Fruit fly (Drosophila melanogaster) whole organism, embryonic: Measurements from ENCODE around the gene CG43954.

Source experiments
- Ada2b ChIP-seq: fragments of 200-800 bp; sonication (Bioruptor generic); IDR thresholded peaks from 2 replicates; pipeline ENCODE4 v1.3.6; 2022; ENCODE audit warnings: missing biosample characterization, missing genetic modification characterization
- Bgb ChIP-seq: fragments of 200-800 bp; sonication (Bioruptor generic); IDR thresholded peaks from 2 replicates; pipeline ENCODE4 v1.3.6; 2022; ENCODE audit warnings: missing biosample characterization, missing genetic modification characterization; ENCODE audit not compliant: partially characterized antibody
- CG10979 ChIP-seq: fragments of 200-800 bp; sonication (Bioruptor generic); optimal IDR thresholded peaks from 2 replicates; lab custom pipeline; 2018; ENCODE audit warnings: missing biosample characterization, mild to moderate bottlenecking, missing genetic modification characterization, moderate library complexity
- CG11695 ChIP-seq: fragments of 200-800 bp; sonication (Bioruptor generic); IDR thresholded peaks from 3 replicates; pipeline ENCODE4 v1.3.6; 2022; ENCODE audit warnings: missing biosample characterization, missing genetic modification characterization
- CG13894 ChIP-seq: fragments of 200-800 bp; sonication (Bioruptor generic); optimal IDR thresholded peaks from 3 replicates; lab custom pipeline; 2018; ENCODE audit warnings: missing biosample characterization, mild to moderate bottlenecking, missing genetic modification characterization, moderate library complexity
- CG17186 ChIP-seq: fragments of 200-800 bp; sonication (Bioruptor generic); optimal IDR thresholded peaks from 3 replicates; lab custom pipeline; 2017; ENCODE audit warnings: missing biosample characterization, missing genetic modification reagents, missing genetic modification characterization
- CG17359 ChIP-seq: fragments of 200-800 bp; sonication (Bioruptor generic); optimal IDR thresholded peaks from 3 replicates; lab custom pipeline; 2018; ENCODE audit warnings: missing biosample characterization, mild to moderate bottlenecking, missing genetic modification characterization, moderate library complexity
- CG18011 ChIP-seq: fragments of 200-800 bp; sonication (Bioruptor generic); optimal IDR thresholded peaks from 2 replicates; lab custom pipeline; 2017; ENCODE audit warnings: missing biosample characterization, missing genetic modification characterization, mild to moderate bottlenecking, moderate library complexity, missing genotype
- CG30403 ChIP-seq: fragments of 200-800 bp; sonication (Bioruptor generic); optimal IDR thresholded peaks from 3 replicates; lab custom pipeline; 2016; ENCODE audit warnings: missing biosample characterization, missing genetic modification characterization
- CG3726 ChIP-seq: fragments of 200-800 bp; sonication (Bioruptor generic); IDR thresholded peaks from 3 replicates; pipeline ENCODE4, ENCODE4 v1.3.6; 2022; ENCODE audit warnings: missing biosample characterization, missing genetic modification characterization
- CG4730 ChIP-seq: fragments of 200-800 bp; sonication (Bioruptor generic); IDR thresholded peaks from 2 replicates; pipeline ENCODE4 v1.3.6; 2022; ENCODE audit warnings: missing biosample characterization, missing genetic modification characterization
- CG4854 ChIP-seq: fragments of 200-800 bp; sonication (Bioruptor generic); optimal IDR thresholded peaks from 2 replicates; lab custom pipeline; 2016; ENCODE audit warnings: missing biosample characterization, missing genetic modification characterization, inconsistent platforms
- CG6683 ChIP-seq: fragments of 200-800 bp; sonication (Bioruptor generic); optimal IDR thresholded peaks from 2 replicates; lab custom pipeline; 2017; ENCODE audit warnings: missing biosample characterization, mild to moderate bottlenecking, missing genetic modification characterization, missing genetic modification reagents
- CG7271 ChIP-seq: fragments of 200-800 bp; sonication (Bioruptor generic); optimal IDR thresholded peaks from 2 replicates; lab custom pipeline; 2018; ENCODE audit warnings: missing biosample characterization, mild to moderate bottlenecking, missing genetic modification characterization, moderate library complexity
- CG7786 ChIP-seq: fragments of 200-800 bp; sonication (Bioruptor generic); optimal IDR thresholded peaks from 2 replicates; lab custom pipeline; 2016; ENCODE audit warnings: missing biosample characterization, missing genetic modification characterization
- CG8924 ChIP-seq: fragments of 200-800 bp; optimal IDR thresholded peaks from 3 replicates; lab custom pipeline; 2019; ENCODE audit warnings: missing biosample characterization, mild to moderate bottlenecking, missing genetic modification characterization, moderate library complexity
- CG9817 ChIP-seq: fragments of 200-800 bp; sonication (Bioruptor generic); optimal IDR thresholded peaks from 2 replicates; lab custom pipeline; 2018; ENCODE audit warnings: missing biosample characterization, mild to moderate bottlenecking, missing genetic modification characterization, moderate library complexity
- CTCF ChIP-seq: fragments of 200-800 bp; sonication (Bioruptor generic); optimal IDR thresholded peaks from 2 replicates; lab custom pipeline; 2017; ENCODE audit warnings: missing biosample characterization, mild to moderate bottlenecking, missing genetic modification characterization, moderate library complexity
- Dip3 ChIP-seq: fragments of 200-800 bp; sonication (Bioruptor generic); optimal IDR thresholded peaks from 3 replicates; lab custom pipeline; 2016; ENCODE audit warnings: missing biosample characterization, missing genetic modification characterization
- HHEX ChIP-seq: fragments of 200-800 bp; sonication (Bioruptor generic); optimal IDR thresholded peaks from 3 replicates; lab custom pipeline; 2017; ENCODE audit warnings: missing biosample characterization, mild to moderate bottlenecking, missing genetic modification characterization, missing genetic modification reagents
- HLHmδ ChIP-seq: fragments of 200-800 bp; sonication (Bioruptor generic); optimal IDR thresholded peaks from 2 replicates; lab custom pipeline; 2018; ENCODE audit warnings: missing biosample characterization, mild to moderate bottlenecking, missing genetic modification characterization, moderate library complexity
- Lim3 ChIP-seq: fragments of 200-800 bp; sonication (Bioruptor generic); IDR thresholded peaks from 2 replicates; pipeline ENCODE4 v1.3.6; 2022; ENCODE audit warnings: missing biosample characterization, missing genetic modification characterization
- Max ChIP-seq: fragments of 200-800 bp; sonication (Bioruptor generic); optimal IDR thresholded peaks from 2 replicates; lab custom pipeline; 2016; ENCODE audit warnings: missing biosample characterization, mild to moderate bottlenecking, missing genetic modification characterization
- Mrtf ChIP-seq: fragments of 200-800 bp; sonication (Bioruptor generic); IDR thresholded peaks from 3 replicates; pipeline ENCODE4 v1.3.6; 2022; ENCODE audit warnings: missing biosample characterization, missing genetic modification characterization
- Ravus ChIP-seq: fragments of 200-800 bp; sonication (Bioruptor generic); IDR thresholded peaks from 2 replicates; pipeline ENCODE4 v1.3.6; 2022; ENCODE audit warnings: missing biosample characterization, missing genetic modification characterization
- Side ChIP-seq: fragments of 200-800 bp; sonication (Bioruptor generic); optimal IDR thresholded peaks from 2 replicates; lab custom pipeline; 2016; ENCODE audit warnings: missing biosample characterization, missing genetic modification characterization
- Six4 ChIP-seq: fragments of 200-800 bp; sonication (Bioruptor generic); optimal IDR thresholded peaks from 2 replicates; lab custom pipeline; 2016; ENCODE audit warnings: missing biosample characterization, missing genetic modification characterization
- Sox102F ChIP-seq: fragments of 200-800 bp; sonication (Bioruptor generic); optimal IDR thresholded peaks from 2 replicates; lab custom pipeline; 2018; ENCODE audit warnings: missing biosample characterization, mild to moderate bottlenecking, missing genetic modification characterization, moderate library complexity
- Sry-β ChIP-seq: fragments of 200-800 bp; sonication (Bioruptor generic); optimal IDR thresholded peaks from 2 replicates; lab custom pipeline; 2018; ENCODE audit warnings: missing biosample characterization, mild to moderate bottlenecking, missing genetic modification characterization, moderate library complexity
- Vsx1 ChIP-seq: fragments of 200-800 bp; sonication (Bioruptor generic); optimal IDR thresholded peaks from 2 replicates; lab custom pipeline; 2017; ENCODE audit warnings: missing biosample characterization, mild to moderate bottlenecking, missing genetic modification characterization, missing genetic modification reagents
- aop ChIP-seq: fragments of 200-800 bp; sonication (Bioruptor generic); IDR thresholded peaks from 2 replicates; pipeline ENCODE4 v1.3.6; 2022; ENCODE audit warnings: missing biosample characterization, missing genetic modification characterization
- chn ChIP-seq: fragments of 200-800 bp; sonication (Bioruptor generic); optimal IDR thresholded peaks from 2 replicates; lab custom pipeline; 2016; ENCODE audit warnings: missing biosample characterization, missing genetic modification characterization
- corto ChIP-seq: fragments of 200-800 bp; sonication (Bioruptor generic); optimal IDR thresholded peaks from 2 replicates; lab custom pipeline; 2016; ENCODE audit warnings: missing biosample characterization, mild to moderate bottlenecking, missing genetic modification characterization, moderate library complexity
- cwo ChIP-seq: fragments of 200-800 bp; sonication (Bioruptor generic); optimal IDR thresholded peaks from 3 replicates; lab custom pipeline; 2017; ENCODE audit warnings: missing biosample characterization, missing genetic modification characterization, mild to moderate bottlenecking, moderate library complexity, missing genetic modification reagents
- gcm ChIP-seq: fragments of 200-800 bp; sonication (Bioruptor generic); optimal IDR thresholded peaks from 2 replicates; lab custom pipeline; 2019; ENCODE audit warnings: missing biosample characterization, mild to moderate bottlenecking, missing genetic modification characterization, moderate library complexity
- gfzf ChIP-seq: fragments of 200-800 bp; sonication (Bioruptor generic); optimal IDR thresholded peaks from 2 replicates; lab custom pipeline; 2016; ENCODE audit warnings: missing biosample characterization, mild to moderate bottlenecking, missing genetic modification characterization, moderate library complexity
- gsb-n ChIP-seq: fragments of 200-800 bp; sonication (Bioruptor generic); optimal IDR thresholded peaks from 3 replicates; lab custom pipeline; 2018; ENCODE audit warnings: missing biosample characterization, mild to moderate bottlenecking, missing genetic modification characterization
- h ChIP-seq: fragments of >200 bp; optimal IDR thresholded peaks from 2 replicates; lab custom pipeline; 2017
- jigr1 ChIP-seq: fragments of 200-800 bp; sonication (Bioruptor generic); IDR thresholded peaks from 3 replicates; pipeline ENCODE4 v1.3.6; 2022; ENCODE audit warnings: missing biosample characterization, missing genetic modification characterization
- kay ChIP-seq: fragments of 200-800 bp; sonication (Bioruptor generic); optimal IDR thresholded peaks from 2 replicates; lab custom pipeline; 2016; ENCODE audit warnings: missing biosample characterization, missing genetic modification characterization
- nmo ChIP-seq: fragments of 200-800 bp; sonication (Bioruptor generic); optimal IDR thresholded peaks from 2 replicates; lab custom pipeline; 2018; ENCODE audit warnings: missing biosample characterization, mild to moderate bottlenecking, missing genetic modification characterization, moderate library complexity
- odd ChIP-seq: fragments of 200-800 bp; sonication (Bioruptor generic); optimal IDR thresholded peaks from 2 replicates; lab custom pipeline; 2017; ENCODE audit warnings: missing biosample characterization, mild to moderate bottlenecking, missing genetic modification characterization
- onecut ChIP-seq: fragments of 200-800 bp; sonication (Bioruptor generic); IDR thresholded peaks from 2 replicates; pipeline ENCODE4 v1.3.6; 2022; ENCODE audit warnings: missing biosample characterization, missing genetic modification characterization
- pan ChIP-seq, 4 experiments: fragments of >200 bp in 3 of 4; fragments of 200-800 bp in 1 of 4; sonication (Bioruptor generic) in 1 of 4; optimal IDR thresholded peaks in 3 of 4; IDR thresholded peaks in 1 of 4; 2 replicates each; pipeline versions ENCODE4 v1.3.6 to Lab custom; 2017 to 2022; ENCODE audit warnings: missing biosample characterization in 2 of 4, missing genetic modification characterization in 2 of 4, mixed read lengths in 1 of 4
- pho ChIP-seq: fragments of 200-800 bp; sonication (Bioruptor generic); optimal IDR thresholded peaks from 2 replicates; lab custom pipeline; 2016; ENCODE audit warnings: missing biosample characterization, missing genetic modification characterization
- psq ChIP-seq: fragments of 200-800 bp; sonication (Bioruptor generic); optimal IDR thresholded peaks from 2 replicates; lab custom pipeline; 2017; ENCODE audit warnings: missing biosample characterization, missing genetic modification characterization
- sna ChIP-seq: fragments of 200-800 bp; sonication (Bioruptor generic); IDR thresholded peaks from 2 replicates; pipeline ENCODE4 v1.3.6; 2022; ENCODE audit warnings: missing biosample characterization, missing genetic modification characterization; ENCODE audit not compliant: partially characterized antibody
- so ChIP-seq: fragments of 200-800 bp; sonication (Bioruptor generic); IDR thresholded peaks from 3 replicates; pipeline ENCODE4 v1.3.6; 2022; ENCODE audit warnings: missing biosample characterization, missing genetic modification characterization
- stwl ChIP-seq: fragments of 200-800 bp; sonication (Bioruptor generic); optimal IDR thresholded peaks from 3 replicates; lab custom pipeline; 2018; ENCODE audit warnings: missing biosample characterization, mild to moderate bottlenecking, missing genetic modification characterization, moderate library complexity
- tgo ChIP-seq: fragments of 200-800 bp; sonication (Bioruptor generic); IDR thresholded peaks from 3 replicates; pipeline ENCODE4 v1.3.6; 2022; ENCODE audit warnings: missing biosample characterization, missing genetic modification characterization

The CG43954 gene

dm6 chr3L:16631844-16632537 is 79.5 kb downstream of the CG43954 start:
- TF ChIP-seq psq, result no peak
- TF ChIP-seq CG7786 (GFP tag; lab: Kevin White, UChicago), result no peak
- no peak for TF ChIP-seq Sry-β
- TF ChIP-seq CG9817 (tag; lab: Kevin White, UChicago), result no peak
- TF ChIP-seq Six4, result no peak
- TF ChIP-seq stwl (tag; lab: Kevin White, UChicago), result no peak
- TF ChIP-seq gcm (GFP tag; lab: Kevin White, UChicago), result no peak
- TF ChIP-seq HHEX (GFP tag; lab: Kevin White, UChicago), result no peak
- no peak for TF ChIP-seq CG11695
- no peak for TF ChIP-seq Bgb (GFP tag; lab: Robert Waterston, UW)
- TF ChIP-seq Mrtf (GFP tag; lab: Robert Waterston, UW), result no peak
- TF ChIP-seq tgo (GFP tag; lab: Robert Waterston, UW), result 0 out of 3 replicates have a peak, but pooled peaks have one; percentile 14
- TF ChIP-seq nmo (GFP tag; lab: Kevin White, UChicago), result peak; percentile 16
- TF ChIP-seq kay (GFP tag; lab: Kevin White, UChicago), result no peak
- TF ChIP-seq gsb-n (tag; lab: Kevin White, UChicago), result no peak
- peak; percentile 77 for TF ChIP-seq CTCF (GFP tag; lab: Kevin White, UChicago)
- no peak for TF ChIP-seq jigr1 (GFP tag; lab: Robert Waterston, UW)
- no peak for TF ChIP-seq Lim3 (GFP tag; lab: Robert Waterston, UW)
- no peak for TF ChIP-seq sna (GFP tag; lab: Robert Waterston, UW)
- TF ChIP-seq h (lab: Kevin White, UChicago), result no peak
- TF ChIP-seq CG4854 (GFP tag; lab: Kevin White, UChicago), result no peak
- TF ChIP-seq CG7271 (tag; lab: Kevin White, UChicago), result no peak
- no peak for TF ChIP-seq chn
- no peak for TF ChIP-seq Vsx1 (GFP tag; lab: Kevin White, UChicago)
- no peak for TF ChIP-seq CG13894
- TF ChIP-seq CG8924 (tag; lab: Kevin White, UChicago), result no peak
- TF ChIP-seq onecut, result no peak
- no peak for TF ChIP-seq CG6683 (GFP tag; lab: Kevin White, UChicago)
- no peak for TF ChIP-seq CG17186 (GFP tag; lab: Kevin White, UChicago)
- no peak for TF ChIP-seq CG30403 (GFP tag; lab: Kevin White, UChicago)
- no peak for TF ChIP-seq CG18011 (GFP tag; lab: Kevin White, UChicago)
- TF ChIP-seq gfzf (GFP tag; lab: Kevin White, UChicago), result no peak
- TF ChIP-seq pan (optimal IDR thresholded peaks at IDR 0.05; lab: Kevin White, UChicago), result no peak
- TF ChIP-seq pan (GFP tag; optimal IDR thresholded peaks at IDR 0.05 in 1 of 2, IDR thresholded peaks at IDR 0.05 in 1 of 2), result peak in 1 of 2 experiments; percentile 20
- TF ChIP-seq HLHmδ, result no peak
- TF ChIP-seq Sox102F (GFP tag; lab: Kevin White, UChicago), result no peak
- no peak for TF ChIP-seq odd
- no peak for TF ChIP-seq Ada2b (GFP tag; lab: Robert Waterston, UW)
- no peak for TF ChIP-seq Ravus (GFP tag; lab: Robert Waterston, UW)
- TF ChIP-seq so (GFP tag; lab: Robert Waterston, UW), result no peak
- TF ChIP-seq CG17359 (tag; lab: Kevin White, UChicago), result no peak
- no peak for TF ChIP-seq CG4730 (GFP tag; lab: Robert Waterston, UW)
- no peak for TF ChIP-seq Dip3
- TF ChIP-seq cwo, result no peak
- no peak for TF ChIP-seq CG3726 (GFP tag; lab: Robert Waterston, UW)
- TF ChIP-seq Max (GFP tag; lab: Kevin White, UChicago), result no peak
- TF ChIP-seq Side, result no peak
- TF ChIP-seq pho (GFP tag; lab: Kevin White, UChicago), result no peak
- TF ChIP-seq corto (GFP tag; lab: Kevin White, UChicago), result no peak
- TF ChIP-seq CG10979, result no peak
- TF ChIP-seq aop (GFP tag; lab: Robert Waterston, UW), result no peak
